Fruit fly (Drosophila melanogaster) whole organism, embryonic: Measurements from ENCODE around the gene CG8420.
A peak's percentile ranks its signal among the peaks of the same experiment; 100 is the strongest.

ENCODE experiments used
- Abd-B ChIP-seq: fragments of 200-800 bp; sonication (Bioruptor generic); optimal IDR thresholded peaks from 2 replicates; lab custom pipeline; 2018; ENCODE audit warnings: missing biosample characterization, mild to moderate bottlenecking, missing genetic modification characterization, moderate library complexity
- Adf1 ChIP-seq: fragments of 200-800 bp; sonication (Bioruptor generic); IDR thresholded peaks from 2 replicates; pipeline ENCODE4 v1.3.6; 2022; ENCODE audit warnings: missing biosample characterization, missing genetic modification characterization
- Aef1 ChIP-seq: fragments of 200-800 bp; sonication (Bioruptor generic); IDR thresholded peaks from 3 replicates; pipeline ENCODE4 v1.3.6; 2022; ENCODE audit warnings: missing biosample characterization, missing genetic modification characterization
- CG10267 ChIP-seq: fragments of 200-800 bp; sonication (Bioruptor generic); optimal IDR thresholded peaks from 2 replicates; lab custom pipeline; 2018; ENCODE audit warnings: missing biosample characterization, mild to moderate bottlenecking, missing genetic modification characterization, moderate library complexity
- CG11504 ChIP-seq: fragments of 200-800 bp; sonication (Bioruptor generic); optimal IDR thresholded peaks from 3 replicates; lab custom pipeline; 2019; ENCODE audit warnings: missing biosample characterization, mild to moderate bottlenecking, missing genetic modification characterization, moderate library complexity
- CG18262 ChIP-seq: fragments of 200-800 bp; optimal IDR thresholded peaks from 3 replicates; lab custom pipeline; 2019; ENCODE audit warnings: missing biosample characterization, mild to moderate bottlenecking, missing genetic modification characterization, moderate library complexity
- CG1832 ChIP-seq: fragments of 200-800 bp; sonication (Bioruptor generic); optimal IDR thresholded peaks from 2 replicates; lab custom pipeline; 2017; ENCODE audit warnings: missing biosample characterization, mild to moderate bottlenecking, missing genetic modification characterization, inconsistent platforms
- CG30403 ChIP-seq: fragments of 200-800 bp; sonication (Bioruptor generic); optimal IDR thresholded peaks from 3 replicates; lab custom pipeline; 2016; ENCODE audit warnings: missing biosample characterization, missing genetic modification characterization
- CG32772 ChIP-seq: fragments of 200-800 bp; sonication (Bioruptor generic); IDR thresholded peaks from 2 replicates; pipeline ENCODE4 v1.3.6; 2022; ENCODE audit warnings: missing biosample characterization, missing genetic modification characterization
- CG33557 ChIP-seq: fragments of 200-800 bp; sonication (Bioruptor generic); optimal IDR thresholded peaks from 2 replicates; lab custom pipeline; 2019; ENCODE audit warnings: missing biosample characterization, mild to moderate bottlenecking, missing genetic modification characterization, moderate library complexity
- CG4404 ChIP-seq: fragments of 200-800 bp; sonication (Bioruptor generic); IDR thresholded peaks from 2 replicates; pipeline ENCODE4 v1.3.6; 2022; ENCODE audit warnings: missing biosample characterization, missing genetic modification characterization
- CG4707 ChIP-seq: fragments of 200-800 bp; sonication (Bioruptor generic); optimal IDR thresholded peaks from 2 replicates; lab custom pipeline; 2018; ENCODE audit warnings: missing biosample characterization, mild to moderate bottlenecking, missing genetic modification characterization, moderate library complexity
- CG6689 ChIP-seq: fragments of 200-800 bp; sonication (Bioruptor generic); IDR thresholded peaks from 2 replicates; pipeline ENCODE4 v1.3.6; 2022; ENCODE audit warnings: missing biosample characterization, missing genetic modification characterization
- CG6813 ChIP-seq: fragments of 200-800 bp; sonication (Bioruptor generic); optimal IDR thresholded peaks from 2 replicates; lab custom pipeline; 2017; ENCODE audit warnings: missing biosample characterization, missing genetic modification characterization, mild to moderate bottlenecking, moderate library complexity, missing genetic modification reagents
- CG7372 ChIP-seq: fragments of 200-800 bp; sonication (Bioruptor generic); IDR thresholded peaks from 2 replicates; pipeline ENCODE4 v1.3.6; 2022; ENCODE audit warnings: missing biosample characterization, missing genetic modification characterization
- CG9817 ChIP-seq: fragments of 200-800 bp; sonication (Bioruptor generic); optimal IDR thresholded peaks from 2 replicates; lab custom pipeline; 2018; ENCODE audit warnings: missing biosample characterization, mild to moderate bottlenecking, missing genetic modification characterization, moderate library complexity
- Fer3 ChIP-seq: fragments of 200-800 bp; sonication (Bioruptor generic); optimal IDR thresholded peaks from 2 replicates; lab custom pipeline; 2018; ENCODE audit warnings: missing biosample characterization, mild to moderate bottlenecking, missing genetic modification characterization, moderate library complexity
- H2.0 ChIP-seq: fragments of 200-800 bp; sonication (Bioruptor generic); IDR thresholded peaks from 2 replicates; pipeline ENCODE4 v1.3.6; 2022; ENCODE audit warnings: missing biosample characterization, missing genetic modification characterization
- HmgZ ChIP-seq: fragments of 200-800 bp; sonication (Bioruptor generic); optimal IDR thresholded peaks from 2 replicates; lab custom pipeline; 2018; ENCODE audit warnings: missing biosample characterization, mild to moderate bottlenecking, missing genetic modification characterization
- Hmr ChIP-seq: fragments of 200-800 bp; sonication (Bioruptor generic); optimal IDR thresholded peaks from 3 replicates; lab custom pipeline; 2017; ENCODE audit warnings: mild to moderate bottlenecking, missing biosample characterization, missing genetic modification reagents, missing genetic modification characterization
- Hmx ChIP-seq: fragments of 200-800 bp; sonication (Bioruptor generic); optimal IDR thresholded peaks from 2 replicates; lab custom pipeline; 2016; ENCODE audit warnings: missing biosample characterization, missing genetic modification characterization
- Hsf ChIP-seq: fragments of 200-800 bp; sonication (Bioruptor generic); optimal IDR thresholded peaks from 3 replicates; lab custom pipeline; 2016; ENCODE audit warnings: missing biosample characterization, missing genetic modification characterization
- MBD-R2 ChIP-seq: fragments of 200-800 bp; sonication (Bioruptor generic); IDR thresholded peaks from 2 replicates; pipeline ENCODE4 v1.3.6; 2022; ENCODE audit warnings: missing biosample characterization, missing genetic modification characterization
- Max ChIP-seq: fragments of 200-800 bp; sonication (Bioruptor generic); optimal IDR thresholded peaks from 2 replicates; lab custom pipeline; 2016; ENCODE audit warnings: missing biosample characterization, mild to moderate bottlenecking, missing genetic modification characterization
- Mes4 ChIP-seq: fragments of 200-800 bp; sonication (Bioruptor generic); optimal IDR thresholded peaks from 2 replicates; lab custom pipeline; 2016; ENCODE audit warnings: missing biosample characterization, missing genetic modification characterization
- NC2α ChIP-seq: fragments of 200-800 bp; sonication (Bioruptor generic); optimal IDR thresholded peaks from 2 replicates; lab custom pipeline; 2016; ENCODE audit warnings: missing biosample characterization, missing genetic modification characterization
- Nf-YB ChIP-seq: fragments of 200-800 bp; sonication (Bioruptor generic); optimal IDR thresholded peaks from 3 replicates; lab custom pipeline; 2019; ENCODE audit warnings: missing biosample characterization, mild to moderate bottlenecking, missing genetic modification characterization, moderate library complexity
- Ravus ChIP-seq: fragments of 200-800 bp; sonication (Bioruptor generic); IDR thresholded peaks from 2 replicates; pipeline ENCODE4 v1.3.6; 2022; ENCODE audit warnings: missing biosample characterization, missing genetic modification characterization
- Rx ChIP-seq: fragments of 200-800 bp; sonication (Bioruptor generic); IDR thresholded peaks from 2 replicates; pipeline ENCODE4 v1.3.6; 2022; ENCODE audit warnings: missing biosample characterization, missing genetic modification characterization
- Taf1 ChIP-seq: fragments of 200-800 bp; sonication (Bioruptor generic); IDR thresholded peaks from 2 replicates; pipeline ENCODE4 v1.3.6; 2022; ENCODE audit warnings: missing biosample characterization, missing genetic modification characterization
- Tbp ChIP-seq: fragments of >200 bp; optimal IDR thresholded peaks from 2 replicates; lab custom pipeline; 2018; ENCODE audit warnings: missing biosample characterization, missing genetic modification characterization
- Vsx1 ChIP-seq: fragments of 200-800 bp; sonication (Bioruptor generic); optimal IDR thresholded peaks from 2 replicates; lab custom pipeline; 2017; ENCODE audit warnings: missing biosample characterization, mild to moderate bottlenecking, missing genetic modification characterization, missing genetic modification reagents
- ac ChIP-seq: fragments of 200-800 bp; sonication (Bioruptor generic); optimal IDR thresholded peaks from 3 replicates; lab custom pipeline; 2017; ENCODE audit warnings: missing biosample characterization, mild to moderate bottlenecking, missing genetic modification characterization
- chm ChIP-seq: fragments of 200-800 bp; sonication (Bioruptor generic); IDR thresholded peaks from 2 replicates; pipeline ENCODE4 v1.3.6; 2022; ENCODE audit warnings: missing biosample characterization, missing genetic modification characterization
- dan ChIP-seq: fragments of 200-800 bp; sonication (Bioruptor generic); IDR thresholded peaks from 2 replicates; pipeline ENCODE4 v1.3.6; 2022; ENCODE audit warnings: missing biosample characterization, missing genetic modification characterization
- gcm ChIP-seq: fragments of 200-800 bp; sonication (Bioruptor generic); optimal IDR thresholded peaks from 2 replicates; lab custom pipeline; 2019; ENCODE audit warnings: missing biosample characterization, mild to moderate bottlenecking, missing genetic modification characterization, moderate library complexity
- gem ChIP-seq: fragments of 200-800 bp; sonication (Bioruptor generic); optimal IDR thresholded peaks from 2 replicates; lab custom pipeline; 2019; ENCODE audit warnings: missing biosample characterization, mild to moderate bottlenecking, missing genetic modification characterization, moderate library complexity
- grau ChIP-seq: fragments of 200-800 bp; optimal IDR thresholded peaks from 3 replicates; lab custom pipeline; 2019; ENCODE audit warnings: missing biosample characterization, mild to moderate bottlenecking, missing genetic modification characterization, moderate library complexity
- inv ChIP-seq: fragments of 200-800 bp; sonication (Bioruptor generic); IDR thresholded peaks from 2 replicates; pipeline ENCODE4 v1.3.6; 2022; ENCODE audit warnings: missing biosample characterization, missing genetic modification characterization; ENCODE audit not compliant: partially characterized antibody
- kah ChIP-seq: fragments of 200-800 bp; sonication (Bioruptor generic); optimal IDR thresholded peaks from 2 replicates; lab custom pipeline; 2018; ENCODE audit warnings: missing biosample characterization, mild to moderate bottlenecking, missing genetic modification characterization
- kni ChIP-seq: fragments of 200-800 bp; sonication (Bioruptor generic); optimal IDR thresholded peaks from 3 replicates; lab custom pipeline; 2017; ENCODE audit warnings: mild to moderate bottlenecking, missing biosample characterization, missing genetic modification reagents, missing genetic modification characterization
- nerfin-1 ChIP-seq: fragments of 200-800 bp; sonication (Bioruptor generic); optimal IDR thresholded peaks from 3 replicates; lab custom pipeline; 2019; ENCODE audit warnings: missing biosample characterization, mild to moderate bottlenecking, missing genetic modification characterization, moderate library complexity
- oc ChIP-seq: fragments of 200-800 bp; sonication (Bioruptor generic); optimal IDR thresholded peaks from 2 replicates; lab custom pipeline; 2018; ENCODE audit warnings: missing biosample characterization, mild to moderate bottlenecking, missing genetic modification characterization, moderate library complexity
- pfk ChIP-seq: fragments of 200-800 bp; sonication (Bioruptor generic); optimal IDR thresholded peaks from 2 replicates; lab custom pipeline; 2018; ENCODE audit warnings: missing biosample characterization, mild to moderate bottlenecking, missing genetic modification characterization, moderate library complexity
- psq ChIP-seq: fragments of 200-800 bp; sonication (Bioruptor generic); optimal IDR thresholded peaks from 2 replicates; lab custom pipeline; 2017; ENCODE audit warnings: missing biosample characterization, missing genetic modification characterization
- scrt ChIP-seq: fragments of 200-800 bp; sonication (Bioruptor generic); optimal IDR thresholded peaks from 2 replicates; lab custom pipeline; 2018; ENCODE audit warnings: missing biosample characterization, mild to moderate bottlenecking, missing genetic modification characterization, moderate library complexity
- trem ChIP-seq: fragments of 200-800 bp; optimal IDR thresholded peaks from 3 replicates; lab custom pipeline; 2019; ENCODE audit warnings: missing biosample characterization, mild to moderate bottlenecking, missing genetic modification characterization, moderate library complexity
- zen ChIP-seq: fragments of 200-800 bp; sonication (Bioruptor generic); optimal IDR thresholded peaks from 3 replicates; lab custom pipeline; 2018; ENCODE audit warnings: missing biosample characterization, mild to moderate bottlenecking, missing genetic modification characterization, moderate library complexity
- zfh2 ChIP-seq: fragments of 200-800 bp; sonication (Bioruptor generic); optimal IDR thresholded peaks from 2 replicates; lab custom pipeline; 2016; ENCODE audit warnings: missing biosample characterization, missing genetic modification characterization

The CG8420 gene

DNA sequence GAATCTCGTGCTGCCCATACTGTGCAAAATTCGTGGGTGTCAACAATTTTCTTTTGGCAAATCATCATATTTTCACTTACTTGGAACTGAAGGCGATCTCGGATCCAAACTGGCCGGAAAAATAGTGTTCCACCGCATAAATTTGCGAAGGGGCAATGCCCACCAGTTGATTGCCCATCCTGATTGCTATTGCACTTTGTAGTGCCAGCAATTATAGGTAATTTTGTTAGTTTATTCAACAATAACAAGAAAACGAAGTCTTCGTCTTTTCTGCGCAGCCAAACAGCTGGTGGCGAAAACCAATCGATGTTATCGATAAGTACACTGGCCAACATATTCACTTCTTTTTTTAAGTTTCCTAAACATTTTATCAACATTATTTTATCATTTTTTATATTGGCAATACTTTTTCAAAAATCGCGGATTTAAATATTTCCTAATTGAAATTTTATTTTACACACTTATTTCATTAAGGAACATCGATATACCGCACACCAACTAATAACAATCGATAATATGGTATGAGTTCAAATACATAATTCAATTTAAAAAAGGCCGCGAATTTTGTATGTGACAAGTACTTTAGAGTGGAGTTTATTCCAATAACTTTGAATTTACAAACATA lies 761 bp upstream of the CG8420 start, which contains the start of gene Vps15 (continued):
- TF ChIP-seq CG33557 (GFP tag; lab: Kevin White, UChicago): peak; percentile 72
- TF ChIP-seq grau: peak; percentile 86
- peak; percentile 66 for TF ChIP-seq inv
- peak; percentile 15 for TF ChIP-seq psq (GFP tag; lab: Kevin White, UChicago)
- TF ChIP-seq CG18262 (tag; lab: Kevin White, UChicago): peak; percentile 84
- TF ChIP-seq CG1832 (GFP tag; lab: Kevin White, UChicago): no peak
- peak; percentile 24 for TF ChIP-seq Vsx1 (GFP tag; lab: Kevin White, UChicago)
- TF ChIP-seq gcm (GFP tag; lab: Kevin White, UChicago): peak; percentile 56
- TF ChIP-seq trem (tag; lab: Kevin White, UChicago): peak; percentile 92
- peak; percentile 70 for TF ChIP-seq Hmx
- TF ChIP-seq Max: peak; percentile 71
- peak; percentile 73 for TF ChIP-seq MBD-R2 (GFP tag; lab: Robert Waterston, UW)
- TF ChIP-seq ac: no peak
- TF ChIP-seq H2.0 (GFP tag; lab: Robert Waterston, UW): peak; percentile 48
- no peak for TF ChIP-seq dan
- TF ChIP-seq Mes4 (GFP tag; lab: Kevin White, UChicago): peak; percentile 68
- no peak for TF ChIP-seq pfk (GFP tag; lab: Kevin White, UChicago)
- peak; percentile 65 for TF ChIP-seq scrt (GFP tag; lab: Kevin White, UChicago)
- no peak for TF ChIP-seq Adf1 (GFP tag; lab: Robert Waterston, UW)
- TF ChIP-seq CG32772 (GFP tag; lab: Robert Waterston, UW): peak; percentile 29; the same call in 1 of the 2 replicates
- TF ChIP-seq CG4404: peak; percentile 43; the same call in 1 of the 2 replicates
- peak; percentile 61 for TF ChIP-seq Taf1 (GFP tag; lab: Robert Waterston, UW)
- TF ChIP-seq Nf-YB (GFP tag; lab: Kevin White, UChicago): peak; percentile 65
- peak; percentile 82 for TF ChIP-seq Fer3 (tag; lab: Kevin White, UChicago)
- peak; percentile 73 for TF ChIP-seq Hmr (GFP tag; lab: Kevin White, UChicago)
- peak; percentile 78 for TF ChIP-seq zen (tag; lab: Kevin White, UChicago)
- TF ChIP-seq CG6689 (GFP tag; lab: Robert Waterston, UW): peak; percentile 65
- peak; percentile 78 for TF ChIP-seq CG9817 (tag; lab: Kevin White, UChicago)
- TF ChIP-seq HmgZ (tag; lab: Kevin White, UChicago): peak; percentile 85
- TF ChIP-seq zfh2 (GFP tag; lab: Kevin White, UChicago): peak; percentile 37
- peak; percentile 76 for TF ChIP-seq Abd-B
- TF ChIP-seq Rx (GFP tag; lab: Robert Waterston, UW): peak; percentile 40; the same call in 1 of the 2 replicates
- peak; percentile 93 for TF ChIP-seq gem (tag; lab: Kevin White, UChicago)
- TF ChIP-seq Ravus: no peak
- no peak for TF ChIP-seq kah (GFP tag; lab: Kevin White, UChicago)
- TF ChIP-seq CG4707 (GFP tag; lab: Kevin White, UChicago): no peak
- peak; percentile 83 for TF ChIP-seq CG10267 (tag; lab: Kevin White, UChicago)
- peak; percentile 65; the same call in 2 of the 3 replicates for TF ChIP-seq Aef1 (GFP tag; lab: Robert Waterston, UW)
- no peak for TF ChIP-seq Tbp (GFP tag; lab: Kevin White, UChicago)
- peak; percentile 72 for TF ChIP-seq oc (tag; lab: Kevin White, UChicago)
- TF ChIP-seq CG30403 (GFP tag; lab: Kevin White, UChicago): peak; percentile 86
- TF ChIP-seq NC2α (GFP tag; lab: Kevin White, UChicago): peak; percentile 27
- peak; percentile 8 for TF ChIP-seq kni (GFP tag; lab: Kevin White, UChicago)
- peak; percentile 76 for TF ChIP-seq Hsf (GFP tag; lab: Kevin White, UChicago)
- TF ChIP-seq CG11504 (tag; lab: Kevin White, UChicago): peak; percentile 82
- peak; percentile 58; the same call in 1 of the 2 replicates for TF ChIP-seq chm (GFP tag; lab: Robert Waterston, UW)
- peak; percentile 61 for TF ChIP-seq CG7372
- TF ChIP-seq CG6813 (GFP tag; lab: Kevin White, UChicago): no peak
- TF ChIP-seq nerfin-1 (tag; lab: Kevin White, UChicago): peak; percentile 74
